Fruit fly (Drosophila melanogaster): Measurements from ENCODE around the gene Task7.

- peak; percentile 59 for TF ChIP-seq pad (GFP tag; optimal IDR thresholded peaks at IDR 0.05)
- peak; percentile 89 for TF ChIP-seq Mnt (GFP tag; optimal IDR thresholded peaks at IDR 0.05)
- no peak for TF ChIP-seq CG5204 (GFP tag; optimal IDR thresholded peaks at IDR 0.05)
- no peak for TF ChIP-seq cnc (optimal IDR thresholded peaks at IDR 0.05)
- peak; percentile 62 for TF ChIP-seq cic (GFP tag; optimal IDR thresholded peaks at IDR 0.05)
- peak; percentile 78 for TF ChIP-seq CG7101 (tag; optimal IDR thresholded peaks at IDR 0.05)
- peak; percentile 73 for TF ChIP-seq ovo (GFP tag; optimal IDR thresholded peaks at IDR 0.05)
- peak; percentile 49 for TF ChIP-seq CG7045 (GFP tag; optimal IDR thresholded peaks at IDR 0.05)
- peak; percentile 76 for TF ChIP-seq Crg-1 (GFP tag; optimal IDR thresholded peaks at IDR 0.05)
- no peak for TF ChIP-seq kay (GFP tag; ENCODE audit: borderline replicate concordance)
- TF ChIP-seq CG12768 (GFP tag; optimal IDR thresholded peaks at IDR 0.05) = peak; percentile 76
- TF ChIP-seq CG1620 (GFP tag; optimal IDR thresholded peaks at IDR 0.05) = peak; percentile 89
- peak; percentile 79 for TF ChIP-seq CG14711 (tag; optimal IDR thresholded peaks at IDR 0.05)
- peak; percentile 83 for TF ChIP-seq CG11617 (GFP tag; optimal IDR thresholded peaks at IDR 0.05)
Observed at dm6 chr3R:9404104-9404512, 8.0 kb downstream of the Task7 start, which contains the start of the genes CG9356, BBIP1 and CG8135.

Data from whole organism, adult.